Fruit fly (Drosophila melanogaster) whole organism, prepupa: ENCODE data around the gene CG44329.
A peak's percentile ranks its signal among the peaks of the same experiment; 100 is the strongest.

Source experiments
- CG15336 ChIP-seq: fragments of 200-800 bp; sonication (Bioruptor generic); IDR thresholded peaks from 2 replicates; pipeline ENCODE4 v1.3.6; 2022; ENCODE audit warnings: missing biosample characterization, missing genetic modification characterization
- CG3032 ChIP-seq: fragments of 200-800 bp; optimal IDR thresholded peaks from 2 replicates; lab custom pipeline; 2019; ENCODE audit warnings: missing biosample characterization, mild to moderate bottlenecking, missing genetic modification characterization, moderate library complexity
- CG6163 ChIP-seq: fragments of 200-800 bp; sonication (Bioruptor generic); IDR thresholded peaks from 3 replicates; pipeline ENCODE4 v1.3.6; 2022; ENCODE audit warnings: missing biosample characterization, missing genetic modification characterization
- CG6854 ChIP-seq: fragments of 200-800 bp; sonication (Bioruptor generic); optimal IDR thresholded peaks from 2 replicates; lab custom pipeline; 2017; ENCODE audit warnings: missing biosample characterization, mild to moderate bottlenecking, missing genetic modification characterization
- CG7368 ChIP-seq: fragments of 200-800 bp; sonication (Bioruptor generic); optimal IDR thresholded peaks from 3 replicates; lab custom pipeline; 2016; ENCODE audit warnings: missing biosample characterization, missing genetic modification characterization
- Eip78C ChIP-seq: fragments of 200-800 bp; sonication (Bioruptor generic); peaks from one replicate; lab custom pipeline; 2016; ENCODE audit warnings: missing biosample characterization, missing genetic modification characterization
- Ets21C ChIP-seq: fragments of 200-800 bp; sonication (Bioruptor generic); optimal IDR thresholded peaks from 3 replicates; lab custom pipeline; 2016; ENCODE audit warnings: missing biosample characterization, missing genetic modification characterization
- Ets96B ChIP-seq: fragments of 200-800 bp; optimal IDR thresholded peaks from 2 replicates; lab custom pipeline; 2019; ENCODE audit warnings: missing biosample characterization, mild to moderate bottlenecking, missing genetic modification characterization, moderate library complexity
- Hr39 ChIP-seq: fragments of 200-800 bp; sonication (Bioruptor generic); optimal IDR thresholded peaks from 2 replicates; lab custom pipeline; 2016; ENCODE audit warnings: missing biosample characterization, missing genetic modification characterization
- Hr4 ChIP-seq: fragments of 200-800 bp; sonication (Bioruptor generic); optimal IDR thresholded peaks from 3 replicates; lab custom pipeline; 2016; ENCODE audit warnings: missing biosample characterization, missing genetic modification characterization
- OdsH ChIP-seq: fragments of 200-800 bp; sonication (Bioruptor generic); optimal IDR thresholded peaks from 3 replicates; lab custom pipeline; 2016; ENCODE audit warnings: missing biosample characterization, missing genetic modification characterization
- Sox14 ChIP-seq: fragments of 200-800 bp; sonication (Bioruptor generic); optimal IDR thresholded peaks from 3 replicates; lab custom pipeline; 2016; ENCODE audit warnings: missing biosample characterization, missing genetic modification characterization
- achi ChIP-seq: fragments of 200-800 bp; sonication (Bioruptor generic); optimal IDR thresholded peaks from 3 replicates; lab custom pipeline; 2016; ENCODE audit warnings: missing biosample characterization, missing genetic modification characterization
- dac ChIP-seq: fragments of 200-800 bp; sonication (Bioruptor generic); optimal IDR thresholded peaks from 2 replicates; lab custom pipeline; 2017; ENCODE audit warnings: missing biosample characterization, mild to moderate bottlenecking, missing genetic modification characterization
- esn ChIP-seq: fragments of 200-800 bp; sonication (Bioruptor generic); optimal IDR thresholded peaks from 2 replicates; lab custom pipeline; 2016; ENCODE audit warnings: missing biosample characterization, mild to moderate bottlenecking, missing genetic modification characterization, moderate library complexity
- pdm3 ChIP-seq: fragments of 200-800 bp; sonication (Bioruptor generic); optimal IDR thresholded peaks from 3 replicates; lab custom pipeline; 2016; ENCODE audit warnings: missing biosample characterization, missing genetic modification characterization
- salr ChIP-seq, 2 experiments: fragments of 200-800 bp; sonication (Bioruptor generic); optimal IDR thresholded peaks; 3 replicates each; lab custom pipeline; 2016 to 2018; ENCODE audit warnings: missing biosample characterization in 2 of 2, missing genetic modification characterization in 2 of 2, mild to moderate bottlenecking in 1 of 2
- spab ChIP-seq: fragments of 200-800 bp; sonication (Bioruptor generic); optimal IDR thresholded peaks from 2 replicates; lab custom pipeline; 2017; ENCODE audit warnings: missing biosample characterization, mild to moderate bottlenecking, missing genetic modification characterization, missing genetic modification reagents
- topi ChIP-seq: fragments of 200-800 bp; sonication (Bioruptor generic); optimal IDR thresholded peaks from 3 replicates; lab custom pipeline; 2016; ENCODE audit warnings: missing biosample characterization, missing genetic modification characterization

CG44329 gene

dm6 chrX:5764001-5764892, 48.5 kb downstream of the CG44329 start, which contains the start of the genes MAPk-Ak2 and CG42699 (continued):
- TF ChIP-seq Sox14 (GFP tag; lab: Kevin White, UChicago) (peak; percentile 16), Eip78C (peak; percentile 87), OdsH (peak; percentile 8), Hr4 (GFP tag; lab: Kevin White, UChicago) (no peak), CG7368 (peak; percentile 59), salr (GFP tag; optimal IDR thresholded peaks at IDR 0.05; lab: Kevin White, UChicago) (peak in 1 of 2 experiments; percentile 26), topi (GFP tag; lab: Kevin White, UChicago) (peak; percentile 47), pdm3 (peak; percentile 50), spab (GFP tag; lab: Kevin White, UChicago) (peak; percentile 24), esn (peak; percentile 72), dac (no peak), Ets21C (GFP tag; lab: Kevin White, UChicago) (no peak), CG6854 (GFP tag; lab: Kevin White, UChicago) (peak; percentile 66), CG3032 (tag; lab: Kevin White, UChicago) (peak; percentile 3), achi (GFP tag; lab: Kevin White, UChicago) (peak; percentile 42)

dm6 chrX:5763443-5764000, 49.3 kb downstream of the CG44329 start:
- TF ChIP-seq Hr39 = no peak
- 0 out of 3 replicates have a peak, but pooled peaks have one; percentile 5 for TF ChIP-seq CG6163
- peak; percentile 12; the same call in 1 of the 2 replicates for TF ChIP-seq CG15336 (GFP tag; lab: Robert Waterston, UW)
- TF ChIP-seq Ets96B (tag; lab: Kevin White, UChicago) = no peak
